Worm (Caenorhabditis elegans) whole organism, L4 larva: ENCODE measurements around the gene srj-25.
A peak's percentile ranks its signal among the peaks of the same experiment; 100 is the strongest.

Source experiments
- D1046.2 ChIP-seq: fragments of 200-800 bp; sonication (Bioruptor generic); IDR thresholded peaks from 2 replicates; pipeline ENCODE4 v1.3.6; 2022; ENCODE audit warnings: missing genetic modification characterization, missing compliant biosample characterization
- F10B5.3 ChIP-seq: sonication (generic microtip); optimal IDR thresholded peaks from 2 replicates; lab custom pipeline; 2016; ENCODE audit warnings: mild to moderate bottlenecking, missing genetic modification characterization, missing compliant biosample characterization
- F37D6.2 ChIP-seq: sonication (generic microtip); optimal IDR thresholded peaks from 2 replicates; lab custom pipeline; 2016; ENCODE audit warnings: mild to moderate bottlenecking, missing genetic modification characterization, missing compliant biosample characterization
- Y48G9A.11 ChIP-seq: fragments of 200-800 bp; sonication (Bioruptor generic); IDR thresholded peaks from 2 replicates; pipeline ENCODE4 v1.3.6; 2022; ENCODE audit warnings: missing genetic modification reagents, missing genetic modification characterization, missing compliant biosample characterization
- ZK337.2 ChIP-seq: fragments of 200-800 bp; sonication (Bioruptor generic); IDR thresholded peaks from 2 replicates; pipeline ENCODE4 v1.3.6; 2022; ENCODE audit warnings: missing genetic modification reagents, missing genetic modification characterization, missing compliant biosample characterization
- aha-1 ChIP-seq: fragments of 150-350 bp; peaks from one replicate; lab custom pipeline; 2014; ENCODE audit warnings: missing biosample characterization, missing genetic modification characterization
- aly-2 ChIP-seq: sonication (generic microtip); optimal IDR thresholded peaks from 2 replicates; lab custom pipeline; 2018; ENCODE audit warnings: missing biosample characterization, missing genetic modification characterization
- arid-1 ChIP-seq: fragments of 200-800 bp; sonication (Bioruptor generic); conservative IDR thresholded peaks from 2 replicates; pipeline ENCODE4 v1.3.6; 2022; ENCODE audit warnings: missing genetic modification reagents, missing genetic modification characterization, missing compliant biosample characterization
- attf-4 ChIP-seq: sonication (generic microtip); optimal IDR thresholded peaks from 3 replicates; lab custom pipeline; 2017; ENCODE audit warnings: missing biosample characterization, missing genetic modification characterization
- ceh-20 ChIP-seq: fragments of 200-800 bp; sonication (Bioruptor generic); IDR thresholded peaks from 2 replicates; pipeline ENCODE4 v1.3.6; 2022; ENCODE audit warnings: missing genetic modification reagents, missing genetic modification characterization, missing compliant biosample characterization
- ceh-32 ChIP-seq: sonication (generic microtip); optimal IDR thresholded peaks from 2 replicates; lab custom pipeline; 2016; ENCODE audit warnings: mild to moderate bottlenecking, missing genetic modification characterization, missing compliant biosample characterization; ENCODE audit not compliant: poor library complexity
- ceh-62 ChIP-seq: sonication (generic microtip); optimal IDR thresholded peaks from 2 replicates; lab custom pipeline; 2017; ENCODE audit warnings: missing biosample characterization, missing genetic modification characterization
- ceh-82 ChIP-seq: sonication (generic microtip); optimal IDR thresholded peaks from 2 replicates; lab custom pipeline; 2017; ENCODE audit warnings: missing biosample characterization, missing genetic modification characterization
- cey-2 ChIP-seq: sonication (generic microtip); optimal IDR thresholded peaks from 3 replicates; lab custom pipeline; 2017; ENCODE audit warnings: missing genetic modification characterization, mild to moderate bottlenecking, missing compliant biosample characterization, antibody characterized with exemption, borderline replicate concordance; ENCODE audit not compliant: insufficient read depth
- ctbp-1 ChIP-seq: fragments of 200-800 bp; sonication (Bioruptor generic); IDR thresholded peaks from 2 replicates; pipeline ENCODE4 v1.3.6; 2022; ENCODE audit warnings: missing genetic modification reagents, missing genetic modification characterization, missing compliant biosample characterization
- daf-8 ChIP-seq: fragments of 200-800 bp; sonication (Bioruptor generic); IDR thresholded peaks from 2 replicates; pipeline ENCODE4 v1.3.6; 2022; ENCODE audit warnings: missing genetic modification characterization, missing compliant biosample characterization
- dmd-6 ChIP-seq: fragments of 200-800 bp; sonication (Bioruptor generic); IDR thresholded peaks from 2 replicates; pipeline ENCODE4 v1.3.6; 2022; ENCODE audit warnings: missing genetic modification reagents, missing genetic modification characterization, missing compliant biosample characterization
- dmd-8 ChIP-seq: fragments of 200-800 bp; sonication (Bioruptor generic); IDR thresholded peaks from 2 replicates; pipeline ENCODE4 v1.3.6; 2022; ENCODE audit warnings: missing genetic modification characterization, missing compliant biosample characterization
- duxl-1 ChIP-seq: sonication (generic microtip); optimal IDR thresholded peaks from 2 replicates; lab custom pipeline; 2016; ENCODE audit warnings: mild to moderate bottlenecking, missing genetic modification characterization, moderate library complexity, missing compliant biosample characterization; ENCODE audit not compliant: poor library complexity
- dve-1 ChIP-seq: sonication (generic microtip); optimal IDR thresholded peaks from 2 replicates; lab custom pipeline; 2017; ENCODE audit warnings: antibody characterized with exemption, mild to moderate bottlenecking, missing genetic modification characterization, missing compliant biosample characterization; ENCODE audit not compliant: insufficient read depth
- fkh-10 ChIP-seq: fragments of 150-350 bp; optimal IDR thresholded peaks from 2 replicates; lab custom pipeline; 2014; ENCODE audit warnings: missing biosample characterization, missing genetic modification reagents, missing genetic modification characterization
- fos-1 ChIP-seq: fragments of 150-350 bp; optimal IDR thresholded peaks from 2 replicates; lab custom pipeline; 2014; ENCODE audit warnings: missing biosample characterization, missing genetic modification characterization
- hif-1 ChIP-seq, 2 experiments: sonication (generic microtip); optimal IDR thresholded peaks; 2 replicates each; lab custom pipeline; 2016 to 2017; ENCODE audit warnings: missing compliant biosample characterization in 2 of 2, missing genetic modification characterization in 2 of 2, missing genetic modification reagents in 2 of 2, missing genotype in 2 of 2, mild to moderate bottlenecking in 1 of 2
- jun-1 ChIP-seq: fragments of 150-350 bp; optimal IDR thresholded peaks from 2 replicates; lab custom pipeline; 2014; ENCODE audit warnings: missing biosample characterization, missing genetic modification reagents, missing genetic modification characterization
- lin-1 ChIP-seq: fragments of 200-800 bp; sonication (Bioruptor generic); IDR thresholded peaks from 2 replicates; pipeline ENCODE4 v1.3.6; 2022; ENCODE audit warnings: missing genetic modification reagents, missing genetic modification characterization, missing compliant biosample characterization
- lin-15B ChIP-seq: fragments of 150-350 bp; sonication (generic microtip); optimal IDR thresholded peaks from 3 replicates; lab custom pipeline; 2014; ENCODE audit warnings: missing biosample characterization, missing genetic modification characterization
- lin-39 ChIP-seq: fragments of 150-350 bp; optimal IDR thresholded peaks from 2 replicates; lab custom pipeline; 2014; ENCODE audit warnings: missing biosample characterization, missing genetic modification reagents, missing genetic modification characterization
- lsy-2 ChIP-seq, 2 experiments: fragments of 150-350 bp in 1 of 2; sonication (generic microtip) in 1 of 2; optimal IDR thresholded peaks; 2 replicates each; lab custom pipeline; 2014 to 2017; ENCODE audit warnings: missing biosample characterization in 2 of 2, missing genetic modification characterization in 2 of 2
- madf-9 ChIP-seq: fragments of 200-800 bp; sonication (Bioruptor generic); conservative IDR thresholded peaks from 2 replicates; pipeline ENCODE4 v1.3.6; 2022; ENCODE audit warnings: missing genetic modification reagents, missing genetic modification characterization, missing compliant biosample characterization
- mdl-1 ChIP-seq, 2 experiments: fragments of 150-350 bp in 1 of 2; sonication (generic microtip) in 1 of 2; optimal IDR thresholded peaks; 2 replicates each; lab custom pipeline; 2014 to 2017; ENCODE audit warnings: missing biosample characterization in 2 of 2, missing genetic modification characterization in 2 of 2
- mdt-29 ChIP-seq: fragments of 200-800 bp; sonication (Bioruptor generic); IDR thresholded peaks from 2 replicates; pipeline ENCODE4 v1.3.6; 2022; ENCODE audit warnings: missing genetic modification reagents, missing genetic modification characterization, missing compliant biosample characterization
- nhr-10 ChIP-seq: fragments of 150-350 bp; optimal IDR thresholded peaks from 2 replicates; lab custom pipeline; 2014; ENCODE audit warnings: missing biosample characterization, missing genetic modification characterization
- nhr-11 ChIP-seq: fragments of 150-350 bp; optimal IDR thresholded peaks from 2 replicates; lab custom pipeline; 2014; ENCODE audit warnings: missing biosample characterization, missing genetic modification characterization
- nhr-111 ChIP-seq: fragments of 200-800 bp; sonication (Bioruptor generic); optimal IDR thresholded peaks from 2 replicates; lab custom pipeline; 2018; ENCODE audit warnings: mild to moderate bottlenecking, missing genetic modification characterization, missing compliant biosample characterization
- nhr-237 ChIP-seq: sonication (generic microtip); optimal IDR thresholded peaks from 2 replicates; lab custom pipeline; 2017; ENCODE audit warnings: missing biosample characterization, missing genetic modification characterization
- nhr-28 ChIP-seq: fragments of 150-350 bp; optimal IDR thresholded peaks from 2 replicates; lab custom pipeline; 2014; ENCODE audit warnings: missing biosample characterization, missing genetic modification characterization
- nhr-48 ChIP-seq: sonication (generic microtip); optimal IDR thresholded peaks from 2 replicates; lab custom pipeline; 2016; ENCODE audit warnings: mild to moderate bottlenecking, missing genetic modification characterization, missing compliant biosample characterization
- nhr-77 ChIP-seq: fragments of 150-350 bp; optimal IDR thresholded peaks from 2 replicates; lab custom pipeline; 2014; ENCODE audit warnings: missing biosample characterization, missing genetic modification characterization
- pha-4 ChIP-seq, 2 experiments: fragments of 150-350 bp in 1 of 2; fragments of 200-800 bp in 1 of 2; sonication (Bioruptor generic) in 1 of 2; IDR thresholded peaks in 1 of 2; optimal IDR thresholded peaks in 1 of 2; 2 replicates each; pipeline versions ENCODE4 v1.3.6 to Lab custom; 2014 to 2022; ENCODE audit warnings: missing genetic modification characterization in 2 of 2, missing genetic modification reagents in 2 of 2, missing biosample characterization in 1 of 2, missing compliant biosample characterization in 1 of 2
- saeg-2 ChIP-seq: fragments of 200-800 bp; sonication (Bioruptor generic); IDR thresholded peaks from 2 replicates; pipeline ENCODE4 v1.3.6; 2022; ENCODE audit warnings: missing genetic modification reagents, missing genetic modification characterization, missing compliant biosample characterization
- skn-1 ChIP-seq: fragments of 150-350 bp; optimal IDR thresholded peaks from 2 replicates; lab custom pipeline; 2014; ENCODE audit warnings: missing biosample characterization, missing genetic modification characterization
- snpc-1.2 ChIP-seq: fragments of 200-800 bp; sonication (Bioruptor generic); IDR thresholded peaks from 2 replicates; pipeline ENCODE4 v1.3.6; 2022; ENCODE audit warnings: missing genetic modification reagents, missing genetic modification characterization, missing compliant biosample characterization
- snpc-4 ChIP-seq: fragments of 150-350 bp; optimal IDR thresholded peaks from 2 replicates; lab custom pipeline; 2014; ENCODE audit warnings: missing biosample characterization, missing genetic modification characterization
- spr-3 ChIP-seq: fragments of 200-800 bp; sonication (Bioruptor generic); optimal IDR thresholded peaks from 2 replicates; lab custom pipeline; 2018; ENCODE audit warnings: mild to moderate bottlenecking, missing genetic modification characterization, missing compliant biosample characterization
- unc-39 ChIP-seq: sonication (generic microtip); optimal IDR thresholded peaks from 2 replicates; lab custom pipeline; 2017; ENCODE audit warnings: missing biosample characterization, missing genetic modification characterization
- zfp-2 ChIP-seq: sonication (generic microtip); optimal IDR thresholded peaks from 2 replicates; lab custom pipeline; 2016; ENCODE audit warnings: mild to moderate bottlenecking, missing genetic modification characterization, missing compliant biosample characterization
- zfp-3 ChIP-seq: fragments of 200-800 bp; sonication (Bioruptor generic); conservative IDR thresholded peaks from 2 replicates; pipeline ENCODE4 v1.3.6; 2022; ENCODE audit warnings: missing genetic modification reagents, missing genetic modification characterization, missing compliant biosample characterization
- zip-11 ChIP-seq: fragments of 200-800 bp; sonication (Bioruptor generic); IDR thresholded peaks from 2 replicates; pipeline ENCODE4 v1.3.6; 2022; ENCODE audit warnings: missing genetic modification characterization, missing compliant biosample characterization
- ztf-11 ChIP-seq: fragments of 150-350 bp; optimal IDR thresholded peaks from 2 replicates; lab custom pipeline; 2014; ENCODE audit warnings: missing biosample characterization, missing genetic modification characterization
- ztf-7 ChIP-seq: fragments of 150-350 bp; optimal IDR thresholded peaks from 2 replicates; lab custom pipeline; 2014; ENCODE audit warnings: missing biosample characterization, missing genetic modification characterization

Gene srj-25

DNA sequence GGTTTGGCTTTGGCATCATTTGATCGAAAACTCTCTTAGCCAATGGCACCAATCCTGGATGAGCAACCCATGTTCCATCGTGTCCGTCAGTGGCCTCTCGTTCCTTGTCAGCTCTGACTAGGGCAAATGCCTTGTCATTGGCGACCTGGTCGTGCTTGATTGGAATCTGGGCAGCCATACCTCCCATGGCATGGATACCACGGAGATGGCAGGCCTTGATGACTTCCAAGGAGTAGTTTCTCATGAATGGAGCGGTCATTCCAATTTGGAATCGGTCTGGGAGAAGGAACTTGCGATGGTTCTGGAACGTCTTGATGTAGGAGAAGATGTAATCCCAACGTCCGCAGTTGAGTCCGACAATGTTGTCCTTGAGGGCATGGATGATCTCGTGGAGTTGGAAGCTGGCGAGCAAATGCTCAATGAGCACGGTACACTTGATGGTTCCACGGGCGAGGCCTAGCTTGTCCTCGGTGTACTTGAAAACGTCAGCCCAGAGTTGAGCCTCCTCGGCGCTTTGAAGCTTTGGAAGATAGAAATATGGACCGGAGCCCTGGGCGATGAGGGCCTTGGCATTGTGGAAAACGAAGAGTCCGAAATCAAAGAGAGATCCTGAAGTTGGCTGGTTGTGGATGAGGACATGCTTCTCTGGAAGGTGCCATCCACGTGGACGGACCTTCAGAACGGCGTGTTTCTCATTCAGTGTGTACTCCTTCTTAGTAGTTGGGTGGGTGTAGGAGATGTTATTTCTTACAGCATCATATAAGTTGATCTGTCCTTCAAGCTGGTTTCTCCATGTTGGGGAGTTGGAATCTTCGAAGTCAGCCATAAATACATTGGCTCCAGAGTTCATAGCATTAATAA, 10.9 kb downstream of the srj-25 start (continued):
- TF ChIP-seq zfp-2 = no peak
- no peak for TF ChIP-seq nhr-111 (GFP tag; lab: Kevin White, UChicago)
- no peak for TF ChIP-seq nhr-28 (tag; lab: Kevin White, UChicago)
- TF ChIP-seq duxl-1 (tag; lab: Kevin White, UChicago) = peak; percentile 54
- no peak for TF ChIP-seq ceh-82 (tag; lab: Kevin White, UChicago)
- no peak for TF ChIP-seq nhr-77
- TF ChIP-seq ctbp-1 (GFP tag; lab: Robert Waterston, UW) = no peak
- TF ChIP-seq ZK337.2 (GFP tag; lab: Robert Waterston, UW) = no peak
- no peak for TF ChIP-seq aly-2 (tag; lab: Kevin White, UChicago)
- TF ChIP-seq mdt-29 (GFP tag; lab: Robert Waterston, UW) = no peak
- peak; percentile 65; the same call in 1 of the 2 replicates for TF ChIP-seq dmd-8
- TF ChIP-seq D1046.2 (GFP tag; lab: Robert Waterston, UW) = no peak
- 0 out of 2 replicates have a peak, but pooled peaks have one; percentile 12 for TF ChIP-seq arid-1 (GFP tag; lab: Robert Waterston, UW)
- TF ChIP-seq spr-3 (GFP tag; lab: Kevin White, UChicago) = no peak
- TF ChIP-seq mdl-1 (tag; optimal IDR thresholded peaks at IDR 0.05; lab: Kevin White, UChicago) = peak in 1 of 2 experiments; percentile 4
- TF ChIP-seq ceh-32 (tag; lab: Kevin White, UChicago) = no peak
- no peak for TF ChIP-seq daf-8 (GFP tag; lab: Robert Waterston, UW)
- peak in 1 of 2 experiments; percentile 5 for TF ChIP-seq hif-1 (tag; optimal IDR thresholded peaks at IDR 0.05; lab: Kevin White, UChicago)
- TF ChIP-seq fos-1 = no peak
- no peak for TF ChIP-seq cey-2 (tag; lab: Kevin White, UChicago)
- no peak for TF ChIP-seq nhr-237 (tag; lab: Kevin White, UChicago)
- no peak for TF ChIP-seq lin-15B
- no peak for TF ChIP-seq zip-11 (GFP tag; lab: Robert Waterston, UW)
- no peak for TF ChIP-seq Y48G9A.11 (GFP tag; lab: Robert Waterston, UW)
- TF ChIP-seq ztf-11 (tag; lab: Kevin White, UChicago) = no peak
- no peak; the same call in 1 of the 2 replicates for TF ChIP-seq zfp-3 (GFP tag; lab: Robert Waterston, UW)
- TF ChIP-seq attf-4 (tag; lab: Kevin White, UChicago) = no peak
- no peak for TF ChIP-seq nhr-10 (tag; lab: Kevin White, UChicago)
- no peak for TF ChIP-seq nhr-48 (tag; lab: Kevin White, UChicago)
- no peak; the same call in 1 of the 2 replicates for TF ChIP-seq pha-4 (GFP tag; IDR thresholded peaks at IDR 0.05; lab: Robert Waterston, UW)
- TF ChIP-seq pha-4 (tag; optimal IDR thresholded peaks at IDR 0.05; lab: Kevin White, UChicago) = no peak
- peak in 1 of 2 experiments; percentile 20 for TF ChIP-seq lsy-2 (tag; optimal IDR thresholded peaks at IDR 0.05; lab: Kevin White, UChicago)
- TF ChIP-seq snpc-1.2 (GFP tag; lab: Robert Waterston, UW) = no peak
- TF ChIP-seq ceh-62 (tag; lab: Kevin White, UChicago) = no peak
- TF ChIP-seq ztf-7 = no peak
- no peak for TF ChIP-seq lin-39 (tag; lab: Kevin White, UChicago)
- no peak for TF ChIP-seq unc-39 (tag; lab: Kevin White, UChicago)
- TF ChIP-seq nhr-11 (tag; lab: Kevin White, UChicago) = no peak
- no peak for TF ChIP-seq F10B5.3 (tag; lab: Kevin White, UChicago)
- no peak for TF ChIP-seq snpc-4 (tag; lab: Kevin White, UChicago)
- no peak for TF ChIP-seq jun-1 (tag; lab: Kevin White, UChicago)
- TF ChIP-seq lin-1 = no peak
- TF ChIP-seq saeg-2 (GFP tag; lab: Robert Waterston, UW) = no peak
- TF ChIP-seq dve-1 (tag; lab: Kevin White, UChicago) = peak; percentile 12
- no peak for TF ChIP-seq madf-9 (GFP tag; lab: Robert Waterston, UW)
- TF ChIP-seq skn-1 (tag; lab: Kevin White, UChicago) = no peak
- TF ChIP-seq ceh-20 (GFP tag; lab: Robert Waterston, UW) = no peak
- no peak for TF ChIP-seq fkh-10 (GFP tag; lab: Kevin White, UChicago)
- peak; percentile 81 for TF ChIP-seq aha-1 (tag; lab: Kevin White, UChicago)
- no peak for TF ChIP-seq dmd-6
- no peak for TF ChIP-seq F37D6.2 (tag; lab: Kevin White, UChicago)
